Fruit fly (Drosophila melanogaster) whole organism, prepupa: ENCODE results near the gene CG14434.
A peak's percentile ranks its signal among the peaks of the same experiment; 100 is the strongest.

Experiments
- Blimp-1 ChIP-seq: fragments of 200-800 bp; sonication (Bioruptor generic); optimal IDR thresholded peaks from 3 replicates; lab custom pipeline; 2017; ENCODE audit warnings: missing biosample characterization, missing genetic modification characterization, mild to moderate bottlenecking, moderate library complexity, missing genetic modification reagents
- CG10631 ChIP-seq: fragments of 200-800 bp; sonication (Bioruptor generic); optimal IDR thresholded peaks from 2 replicates; lab custom pipeline; 2016; ENCODE audit warnings: missing biosample characterization, missing genetic modification characterization
- CG10669 ChIP-seq: fragments of 200-800 bp; sonication (Bioruptor generic); optimal IDR thresholded peaks from 3 replicates; lab custom pipeline; 2018; ENCODE audit warnings: missing biosample characterization, mild to moderate bottlenecking, missing genetic modification characterization, moderate library complexity
- CG11294 ChIP-seq: fragments of 200-800 bp; sonication (Bioruptor generic); IDR thresholded peaks from 2 replicates; pipeline ENCODE4 v1.3.6; 2022; ENCODE audit warnings: missing biosample characterization, missing genetic modification characterization
- CG11762 ChIP-seq: fragments of 200-800 bp; sonication (Bioruptor generic); optimal IDR thresholded peaks from 3 replicates; lab custom pipeline; 2016; ENCODE audit warnings: missing biosample characterization, missing genetic modification characterization; ENCODE audit not compliant: insufficient read depth
- CG11902 ChIP-seq: fragments of 200-800 bp; sonication (Bioruptor generic); optimal IDR thresholded peaks from 3 replicates; lab custom pipeline; 2016; ENCODE audit warnings: missing biosample characterization, missing genetic modification characterization
- CG1621 ChIP-seq: fragments of 200-800 bp; sonication (Bioruptor generic); optimal IDR thresholded peaks from 3 replicates; lab custom pipeline; 2018; ENCODE audit warnings: missing biosample characterization, mild to moderate bottlenecking, missing genetic modification characterization
- CG3032 ChIP-seq: fragments of 200-800 bp; optimal IDR thresholded peaks from 2 replicates; lab custom pipeline; 2019; ENCODE audit warnings: missing biosample characterization, mild to moderate bottlenecking, missing genetic modification characterization, moderate library complexity
- CG31627 ChIP-seq: fragments of 200-800 bp; sonication (Bioruptor generic); optimal IDR thresholded peaks from 3 replicates; lab custom pipeline; 2016; ENCODE audit warnings: missing biosample characterization, missing genetic modification characterization
- CG32006 ChIP-seq: fragments of 200-800 bp; sonication (Bioruptor generic); optimal IDR thresholded peaks from 3 replicates; lab custom pipeline; 2017; ENCODE audit warnings: missing biosample characterization, mild to moderate bottlenecking, missing genetic modification characterization
- CG34406 ChIP-seq: fragments of 200-800 bp; sonication (Bioruptor generic); optimal IDR thresholded peaks from 3 replicates; lab custom pipeline; 2016; ENCODE audit warnings: missing biosample characterization, missing genetic modification characterization
- CG3919 ChIP-seq: fragments of 200-800 bp; sonication (Bioruptor generic); optimal IDR thresholded peaks from 3 replicates; lab custom pipeline; 2016; ENCODE audit warnings: missing biosample characterization, missing genetic modification characterization
- CG4318 ChIP-seq: fragments of 200-800 bp; sonication (Bioruptor generic); optimal IDR thresholded peaks from 3 replicates; lab custom pipeline; 2017; ENCODE audit warnings: missing biosample characterization, mild to moderate bottlenecking, missing genetic modification characterization
- CG6163 ChIP-seq: fragments of 200-800 bp; sonication (Bioruptor generic); IDR thresholded peaks from 3 replicates; pipeline ENCODE4 v1.3.6; 2022; ENCODE audit warnings: missing biosample characterization, missing genetic modification characterization
- CG6276 ChIP-seq: fragments of 200-800 bp; sonication (Bioruptor generic); optimal IDR thresholded peaks from 2 replicates; lab custom pipeline; 2017; ENCODE audit warnings: missing biosample characterization, mild to moderate bottlenecking, missing genetic modification characterization
- CG6792 ChIP-seq: fragments of 200-800 bp; sonication (Bioruptor generic); optimal IDR thresholded peaks from 3 replicates; lab custom pipeline; 2016; ENCODE audit warnings: missing biosample characterization, missing genetic modification characterization
- CG6808 ChIP-seq: fragments of 200-800 bp; sonication (Bioruptor generic); optimal IDR thresholded peaks from 3 replicates; lab custom pipeline; 2017; ENCODE audit warnings: missing biosample characterization, missing genetic modification characterization, mild to moderate bottlenecking, moderate library complexity, missing genetic modification reagents
- CG7368 ChIP-seq: fragments of 200-800 bp; sonication (Bioruptor generic); optimal IDR thresholded peaks from 3 replicates; lab custom pipeline; 2016; ENCODE audit warnings: missing biosample characterization, missing genetic modification characterization
- CG8119 ChIP-seq: fragments of 200-800 bp; sonication (Bioruptor generic); IDR thresholded peaks from 3 replicates; pipeline ENCODE4 v1.3.6; 2022; ENCODE audit warnings: missing biosample characterization, missing genetic modification characterization
- CG9139 ChIP-seq: fragments of 200-800 bp; sonication (Bioruptor generic); optimal IDR thresholded peaks from 3 replicates; lab custom pipeline; 2017; ENCODE audit warnings: missing biosample characterization, mild to moderate bottlenecking, missing genetic modification characterization
- Eip78C ChIP-seq: fragments of 200-800 bp; sonication (Bioruptor generic); peaks from one replicate; lab custom pipeline; 2016; ENCODE audit warnings: missing biosample characterization, missing genetic modification characterization
- Eip93F ChIP-seq: fragments of 200-800 bp; sonication (Bioruptor generic); optimal IDR thresholded peaks from 2 replicates; lab custom pipeline; 2016; ENCODE audit warnings: missing biosample characterization, mild to moderate bottlenecking, missing genetic modification characterization
- Ets96B ChIP-seq: fragments of 200-800 bp; optimal IDR thresholded peaks from 2 replicates; lab custom pipeline; 2019; ENCODE audit warnings: missing biosample characterization, mild to moderate bottlenecking, missing genetic modification characterization, moderate library complexity
- Hr38 ChIP-seq: sonication (Bioruptor generic); optimal IDR thresholded peaks from 2 replicates; lab custom pipeline; 2016; ENCODE audit warnings: missing biosample characterization, missing genetic modification characterization
- Hr39 ChIP-seq: fragments of 200-800 bp; sonication (Bioruptor generic); optimal IDR thresholded peaks from 2 replicates; lab custom pipeline; 2016; ENCODE audit warnings: missing biosample characterization, missing genetic modification characterization
- Hr4 ChIP-seq: fragments of 200-800 bp; sonication (Bioruptor generic); optimal IDR thresholded peaks from 3 replicates; lab custom pipeline; 2016; ENCODE audit warnings: missing biosample characterization, missing genetic modification characterization
- Lpt ChIP-seq: fragments of 200-800 bp; sonication (Bioruptor generic); optimal IDR thresholded peaks from 3 replicates; lab custom pipeline; 2016; ENCODE audit warnings: missing biosample characterization, missing genetic modification characterization
- Met ChIP-seq: fragments of 200-800 bp; sonication (Bioruptor generic); optimal IDR thresholded peaks from 3 replicates; lab custom pipeline; 2016; ENCODE audit warnings: missing biosample characterization, missing genetic modification characterization
- Smox ChIP-seq: fragments of 200-800 bp; sonication (Bioruptor generic); optimal IDR thresholded peaks from 3 replicates; lab custom pipeline; 2016; ENCODE audit warnings: missing biosample characterization, missing genetic modification characterization
- Sox102F ChIP-seq: fragments of 200-800 bp; sonication (Bioruptor generic); optimal IDR thresholded peaks from 2 replicates; lab custom pipeline; 2016; ENCODE audit warnings: missing biosample characterization, mild to moderate bottlenecking, missing genetic modification characterization
- Sox14 ChIP-seq: fragments of 200-800 bp; sonication (Bioruptor generic); optimal IDR thresholded peaks from 3 replicates; lab custom pipeline; 2016; ENCODE audit warnings: missing biosample characterization, missing genetic modification characterization
- Sox15 ChIP-seq: fragments of 200-800 bp; sonication (Bioruptor generic); optimal IDR thresholded peaks from 3 replicates; lab custom pipeline; 2016; ENCODE audit warnings: missing biosample characterization, missing genetic modification characterization
- acj6 ChIP-seq: fragments of 200-800 bp; sonication (Bioruptor generic); optimal IDR thresholded peaks from 3 replicates; lab custom pipeline; 2016; ENCODE audit warnings: missing biosample characterization, missing genetic modification characterization
- cyc ChIP-seq: fragments of 200-800 bp; sonication (Bioruptor generic); optimal IDR thresholded peaks from 3 replicates; lab custom pipeline; 2016; ENCODE audit warnings: missing biosample characterization, missing genetic modification characterization
- dsx ChIP-seq: fragments of 200-800 bp; optimal IDR thresholded peaks from 3 replicates; lab custom pipeline; 2019; ENCODE audit warnings: missing biosample characterization, mild to moderate bottlenecking, missing genetic modification characterization, moderate library complexity; ENCODE audit not compliant: poor library complexity, severe bottlenecking
- eg ChIP-seq: fragments of 200-800 bp; sonication (Bioruptor generic); IDR thresholded peaks from 3 replicates; pipeline ENCODE4 v1.3.6; 2022; ENCODE audit warnings: missing biosample characterization, missing genetic modification characterization
- esn ChIP-seq: fragments of 200-800 bp; sonication (Bioruptor generic); optimal IDR thresholded peaks from 2 replicates; lab custom pipeline; 2016; ENCODE audit warnings: missing biosample characterization, mild to moderate bottlenecking, missing genetic modification characterization, moderate library complexity
- fd59A ChIP-seq: fragments of 200-800 bp; sonication (Bioruptor generic); optimal IDR thresholded peaks from 2 replicates; lab custom pipeline; 2017; ENCODE audit warnings: missing biosample characterization, mild to moderate bottlenecking, missing genetic modification characterization, missing genetic modification reagents
- fd85E ChIP-seq: fragments of 200-800 bp; sonication (Bioruptor generic); optimal IDR thresholded peaks from 3 replicates; lab custom pipeline; 2016; ENCODE audit warnings: missing biosample characterization, missing genetic modification characterization
- net ChIP-seq: fragments of 200-800 bp; sonication (Bioruptor generic); optimal IDR thresholded peaks from 3 replicates; lab custom pipeline; 2016; ENCODE audit warnings: missing biosample characterization, missing genetic modification characterization
- pdm3 ChIP-seq: fragments of 200-800 bp; sonication (Bioruptor generic); optimal IDR thresholded peaks from 3 replicates; lab custom pipeline; 2016; ENCODE audit warnings: missing biosample characterization, missing genetic modification characterization
- ss ChIP-seq, 2 experiments: fragments of 200-800 bp; sonication (Bioruptor generic); optimal IDR thresholded peaks; 2 replicates in 1 of 2; 3 replicates in 1 of 2; lab custom pipeline; 2017 to 2018; ENCODE audit warnings: mild to moderate bottlenecking in 2 of 2, missing biosample characterization in 2 of 2, missing genetic modification characterization in 2 of 2, moderate library complexity in 1 of 2
- svp ChIP-seq: fragments of 200-800 bp; sonication (Bioruptor generic); peaks from one replicate; lab custom pipeline; 2016; ENCODE audit warnings: missing biosample characterization, missing genetic modification characterization
- topi ChIP-seq: fragments of 200-800 bp; sonication (Bioruptor generic); optimal IDR thresholded peaks from 3 replicates; lab custom pipeline; 2016; ENCODE audit warnings: missing biosample characterization, missing genetic modification characterization
- vri ChIP-seq: fragments of 200-800 bp; sonication (Bioruptor generic); optimal IDR thresholded peaks from 3 replicates; lab custom pipeline; 2016; ENCODE audit warnings: missing biosample characterization, mild to moderate bottlenecking, missing genetic modification characterization

CG14434 gene

dm6 chrX:6855366-6856200 lies 11.4 kb downstream of the CG14434 start (continued):
- TF ChIP-seq Eip78C (GFP tag; lab: Kevin White, UChicago): peak; percentile 99
- TF ChIP-seq CG10669 (GFP tag; lab: Kevin White, UChicago): peak; percentile 66
- peak; percentile 76 for TF ChIP-seq Lpt (GFP tag; lab: Kevin White, UChicago)
- peak; percentile 88 for TF ChIP-seq CG10631 (GFP tag; lab: Kevin White, UChicago)
- peak; percentile 37; the same call in 1 of the 2 replicates for TF ChIP-seq CG11294 (GFP tag; lab: Robert Waterston, UW)
- TF ChIP-seq net (GFP tag; lab: Kevin White, UChicago): peak; percentile 86
- peak; percentile 96 for TF ChIP-seq CG32006 (GFP tag; lab: Kevin White, UChicago)
- TF ChIP-seq CG34406 (GFP tag; lab: Kevin White, UChicago): peak; percentile 92
- peak; percentile 50 for TF ChIP-seq CG9139 (GFP tag; lab: Kevin White, UChicago)
- TF ChIP-seq CG3919 (GFP tag; lab: Kevin White, UChicago): peak; percentile 74
- TF ChIP-seq CG4318 (GFP tag; lab: Kevin White, UChicago): peak; percentile 90
- peak; percentile 92 for TF ChIP-seq CG31627 (GFP tag; lab: Kevin White, UChicago)
- peak; percentile 91 for TF ChIP-seq Hr39 (GFP tag; lab: Kevin White, UChicago)
- peak; percentile 90 for TF ChIP-seq CG6792 (GFP tag; lab: Kevin White, UChicago)
- peak; percentile 74 for TF ChIP-seq CG11902 (GFP tag; lab: Kevin White, UChicago)
- TF ChIP-seq CG3032: peak; percentile 87
- TF ChIP-seq Blimp-1 (GFP tag; lab: Kevin White, UChicago): peak; percentile 18
- TF ChIP-seq svp (GFP tag; lab: Kevin White, UChicago): peak; percentile 95
- TF ChIP-seq CG6808: peak; percentile 69
- TF ChIP-seq dsx (GFP tag; lab: Kevin White, UChicago): peak; percentile 85
- TF ChIP-seq fd59A (GFP tag; lab: Kevin White, UChicago): peak; percentile 87
- TF ChIP-seq ss (GFP tag; optimal IDR thresholded peaks at IDR 0.05; lab: Kevin White, UChicago): peak; percentile 81 to 92
- TF ChIP-seq vri: peak; percentile 77
- TF ChIP-seq Hr38 (GFP tag; lab: Kevin White, UChicago): no peak
- peak; percentile 77; the same call in 2 of the 3 replicates for TF ChIP-seq CG6163 (GFP tag; lab: Robert Waterston, UW)
- peak; percentile 91 for TF ChIP-seq Hr4 (GFP tag; lab: Kevin White, UChicago)
- peak; percentile 79 for TF ChIP-seq cyc (GFP tag; lab: Kevin White, UChicago)
- peak; percentile 73 for TF ChIP-seq Ets96B (tag; lab: Kevin White, UChicago)
- TF ChIP-seq Smox (GFP tag; lab: Kevin White, UChicago): peak; percentile 92
- TF ChIP-seq CG6276: peak; percentile 72
- peak; percentile 70 for TF ChIP-seq eg
- peak; percentile 94 for TF ChIP-seq acj6 (GFP tag; lab: Kevin White, UChicago)

dm6 chrX:6854563-6854962 lies 12.4 kb downstream of the CG14434 start:
- TF ChIP-seq Smox (GFP tag; lab: Kevin White, UChicago): peak; percentile 67
- TF ChIP-seq esn (GFP tag; lab: Kevin White, UChicago): peak; percentile 74
- peak; percentile 53 for TF ChIP-seq CG11294 (GFP tag; lab: Robert Waterston, UW)
- peak; percentile 71 for TF ChIP-seq Ets96B (tag; lab: Kevin White, UChicago)
- TF ChIP-seq CG6808: peak; percentile 50
- peak; percentile 32 for TF ChIP-seq Eip93F (GFP tag; lab: Kevin White, UChicago)
- TF ChIP-seq fd85E (GFP tag; lab: Kevin White, UChicago): no peak
- TF ChIP-seq Met (GFP tag; lab: Kevin White, UChicago): peak; percentile 76
- TF ChIP-seq CG3032: peak; percentile 59
- peak; percentile 55 for TF ChIP-seq cyc (GFP tag; lab: Kevin White, UChicago)
- peak; percentile 60 for TF ChIP-seq fd59A (GFP tag; lab: Kevin White, UChicago)
- TF ChIP-seq CG11902 (GFP tag; lab: Kevin White, UChicago): peak; percentile 19
- peak; percentile 88 for TF ChIP-seq Hr4 (GFP tag; lab: Kevin White, UChicago)
- peak; percentile 78 for TF ChIP-seq pdm3 (GFP tag; lab: Kevin White, UChicago)
- TF ChIP-seq CG10669 (GFP tag; lab: Kevin White, UChicago): peak; percentile 75
- peak; percentile 49 for TF ChIP-seq CG11762
- no peak for TF ChIP-seq Hr38 (GFP tag; lab: Kevin White, UChicago)
- TF ChIP-seq CG6163 (GFP tag; lab: Robert Waterston, UW): peak; percentile 88
- peak; percentile 33 for TF ChIP-seq CG9139 (GFP tag; lab: Kevin White, UChicago)
- TF ChIP-seq Sox102F (GFP tag; lab: Kevin White, UChicago): peak; percentile 78
- TF ChIP-seq CG34406 (GFP tag; lab: Kevin White, UChicago): peak; percentile 62
- peak; percentile 68 for TF ChIP-seq topi (GFP tag; lab: Kevin White, UChicago)
- peak; percentile 50 for TF ChIP-seq CG7368 (GFP tag; lab: Kevin White, UChicago)
- TF ChIP-seq Sox15 (GFP tag; lab: Kevin White, UChicago): peak; percentile 30
- TF ChIP-seq CG6792 (GFP tag; lab: Kevin White, UChicago): peak; percentile 68
- TF ChIP-seq CG8119 (GFP tag; lab: Robert Waterston, UW): peak; percentile 91
- peak; percentile 65 for TF ChIP-seq CG1621 (tag; lab: Kevin White, UChicago)
- peak; percentile 91 for TF ChIP-seq CG32006 (GFP tag; lab: Kevin White, UChicago)
- peak; percentile 78 for TF ChIP-seq Sox14 (GFP tag; lab: Kevin White, UChicago)
